Worm (Caenorhabditis elegans): Measurements from ENCODE around the gene F11A5.5.

Gene F11A5.5

ce11 chrV:16210257-16211002, 12.3 kb downstream of the F11A5.5 start, which contains the start of gene F11A5.16:
Gene F11A5.16 (plus strand): TSS chrV:16210952.
- TF ChIP-seq zip-8 (tag; optimal IDR thresholded peaks at IDR 0.05) (no peak), nhr-28 (tag; optimal IDR thresholded peaks at IDR 0.05) (no peak), flh-1 (GFP tag; optimal IDR thresholded peaks at IDR 0.05) (no peak), sem-2 (GFP tag; optimal IDR thresholded peaks at IDR 0.05) (no peak), elt-3 (tag; optimal IDR thresholded peaks at IDR 0.05) (no peak), snpc-4 (tag; optimal IDR thresholded peaks at IDR 0.05) (no peak), mab-5 (tag; optimal IDR thresholded peaks at IDR 0.05) (no peak), unc-62 (GFP tag; optimal IDR thresholded peaks at IDR 0.05) (no peak), ceh-39 (tag; optimal IDR thresholded peaks at IDR 0.05) (no peak), ces-1 (GFP tag; optimal IDR thresholded peaks at IDR 0.05) (no peak), ztf-11 (tag; optimal IDR thresholded peaks at IDR 0.05) (no peak), hlh-1 (tag; optimal IDR thresholded peaks at IDR 0.05) (no peak), nhr-76 (tag; optimal IDR thresholded peaks at IDR 0.05) (no peak), nhr-12 (tag; optimal IDR thresholded peaks at IDR 0.05) (no peak), cnd-1 (tag; optimal IDR thresholded peaks at IDR 0.05) (no peak), ceh-43 (GFP tag; optimal IDR thresholded peaks at IDR 0.05) (no peak)

ce11 chrV:16211713-16212112, 13.6 kb downstream of the F11A5.5 start:
- TF ChIP-seq ceh-83 (GFP tag; optimal IDR thresholded peaks at IDR 0.05) (no peak), sptf-1 (tag; optimal IDR thresholded peaks at IDR 0.05) (no peak), bed-3 (GFP tag; optimal IDR thresholded peaks at IDR 0.05) (no peak), unc-120 (tag; optimal IDR thresholded peaks at IDR 0.05; ENCODE audit: poor library complexity, severe bottlenecking) (no peak), elt-3 (tag; optimal IDR thresholded peaks at IDR 0.05) (no peak), ham-2 (GFP tag; optimal IDR thresholded peaks at IDR 0.05) (no peak)

- TF ChIP-seq pha-4 (tag; optimal IDR thresholded peaks at IDR 0.05) (no peak), sptf-1 (tag; optimal IDR thresholded peaks at IDR 0.05) (no peak), ceh-83 (GFP tag; optimal IDR thresholded peaks at IDR 0.05) (no peak), ztf-11 (tag; optimal IDR thresholded peaks at IDR 0.05) (no peak), sem-2 (GFP tag; optimal IDR thresholded peaks at IDR 0.05) (no peak), bed-3 (GFP tag; optimal IDR thresholded peaks at IDR 0.05) (no peak), hlh-1 (tag; optimal IDR thresholded peaks at IDR 0.05) (no peak), nhr-237 (tag; optimal IDR thresholded peaks at IDR 0.05) (no peak), lin-32 (GFP tag; optimal IDR thresholded peaks at IDR 0.05) (no peak)
Observed at ce11 chrV:16213323-16213722, 15.2 kb downstream of the F11A5.5 start.

- no peak for TF ChIP-seq nhr-76 (tag; optimal IDR thresholded peaks at IDR 0.05)
- TF ChIP-seq sem-2 (GFP tag; optimal IDR thresholded peaks at IDR 0.05), result no peak
- TF ChIP-seq nhr-12 (tag; optimal IDR thresholded peaks at IDR 0.05), result no peak
- no peak for TF ChIP-seq unc-62 (GFP tag; optimal IDR thresholded peaks at IDR 0.05)
- no peak for TF ChIP-seq lsy-2 (tag; optimal IDR thresholded peaks at IDR 0.05)
Observed at ce11 chrV:16214505-16214904, 16.4 kb downstream of the F11A5.5 start, which contains the start of gene F11A5.9. Gene F11A5.9 (plus strand): TSS chrV:16214890.

- no peak for TF ChIP-seq mep-1 (tag; optimal IDR thresholded peaks at IDR 0.05)
- no peak for TF ChIP-seq elt-1 (tag; optimal IDR thresholded peaks at IDR 0.05; ENCODE audit: borderline replicate concordance, insufficient read depth)
- TF ChIP-seq bed-3 (GFP tag; optimal IDR thresholded peaks at IDR 0.05), result no peak
- TF ChIP-seq unc-39 (tag; optimal IDR thresholded peaks at IDR 0.05), result no peak
- TF ChIP-seq ztf-11 (tag; optimal IDR thresholded peaks at IDR 0.05), result no peak
- TF ChIP-seq pha-4 (tag; optimal IDR thresholded peaks at IDR 0.05), result no peak
- TF ChIP-seq unc-62 (GFP tag; optimal IDR thresholded peaks at IDR 0.05), result no peak
- TF ChIP-seq unc-120 (tag; optimal IDR thresholded peaks at IDR 0.05; ENCODE audit: poor library complexity, severe bottlenecking), result no peak
- TF ChIP-seq M03D4.4 (tag; optimal IDR thresholded peaks at IDR 0.05), result no peak
- no peak for TF ChIP-seq lsy-2 (tag; optimal IDR thresholded peaks at IDR 0.05)
- TF ChIP-seq nhr-28 (tag; optimal IDR thresholded peaks at IDR 0.05), result no peak
- no peak for TF ChIP-seq lin-13 (tag; optimal IDR thresholded peaks at IDR 0.05)
- TF ChIP-seq tbx-8 (GFP tag; optimal IDR thresholded peaks at IDR 0.05), result no peak
- no peak for TF ChIP-seq nhr-76 (tag; optimal IDR thresholded peaks at IDR 0.05)
- TF ChIP-seq lin-32 (GFP tag; optimal IDR thresholded peaks at IDR 0.05), result no peak
- no peak for TF ChIP-seq drap-1 (GFP tag; optimal IDR thresholded peaks at IDR 0.05)
Observed at ce11 chrV:16218522-16218921, 20.4 kb downstream of the F11A5.5 start, which contains the start of gene F11A5.15. Gene F11A5.15 (minus strand): TSS chrV:16218622.
